Worm (Caenorhabditis elegans) whole organism, mixed stage, embryonic: ENCODE data around the gene srab-16.

Source experiments
- M03D4.4 ChIP-seq: sonication (generic microtip); optimal IDR thresholded peaks from 2 replicates; lab custom pipeline; 2017; ENCODE audit warnings: mild to moderate bottlenecking, missing genetic modification characterization, missing compliant biosample characterization
- bed-3 ChIP-seq: fragments of 200-800 bp; sonication (Bioruptor generic); optimal IDR thresholded peaks from 3 replicates; lab custom pipeline; 2018; ENCODE audit warnings: mild to moderate bottlenecking, missing genetic modification characterization, moderate library complexity, missing compliant biosample characterization
- blmp-1 ChIP-seq: fragments of 150-350 bp; optimal IDR thresholded peaks from 2 replicates; lab custom pipeline; 2014; ENCODE audit warnings: missing biosample characterization, missing genetic modification characterization
- elt-1 ChIP-seq: sonication (generic microtip); optimal IDR thresholded peaks from 2 replicates; lab custom pipeline; 2017; ENCODE audit warnings: missing genetic modification characterization, mild to moderate bottlenecking, missing compliant biosample characterization, antibody characterized with exemption, moderate library complexity, borderline replicate concordance; ENCODE audit not compliant: insufficient read depth
- mep-1 ChIP-seq: fragments of 150-350 bp; optimal IDR thresholded peaks from 2 replicates; lab custom pipeline; 2017; ENCODE audit warnings: missing biosample characterization, missing genetic modification reagents, missing genetic modification characterization, inconsistent platforms

- TF ChIP-seq mep-1 (tag; lab: Kevin White, UChicago) (no peak), M03D4.4 (tag; lab: Kevin White, UChicago) (no peak), elt-1 (tag; lab: Kevin White, UChicago) (no peak), bed-3 (no peak), blmp-1 (tag; lab: Kevin White, UChicago) (no peak)
Observed at ce11 chrV:814716-815115, 32.2 kb downstream of the srab-16 start, which contains the start of gene R13D11.3.
